Fruit fly (Drosophila melanogaster): ENCODE results near the gene CG13362.
A peak's percentile ranks its signal among the peaks of the same experiment; 100 is the strongest.

Gene CG13362

dm6 chrX:765039-765508, 14.0 kb upstream of the CG13362 start, which contains the start of gene RpL22 (continued):
- TF ChIP-seq CG6163 (GFP tag; IDR thresholded peaks at IDR 0.05) (peak; percentile 89), topi (GFP tag; optimal IDR thresholded peaks at IDR 0.05) (peak; percentile 82), fd85E (GFP tag; optimal IDR thresholded peaks at IDR 0.05) (peak; percentile 50), CG3032 (tag; optimal IDR thresholded peaks at IDR 0.05) (peak; percentile 55), dac (GFP tag; optimal IDR thresholded peaks at IDR 0.05) (peak; percentile 55), CG11902 (GFP tag; optimal IDR thresholded peaks at IDR 0.05) (peak; percentile 50), Smox (GFP tag; optimal IDR thresholded peaks at IDR 0.05) (peak; percentile 72), Blimp-1 (GFP tag; optimal IDR thresholded peaks at IDR 0.05) (peak; percentile 72), pdm3 (GFP tag; optimal IDR thresholded peaks at IDR 0.05) (peak; percentile 67), Sox14 (GFP tag; optimal IDR thresholded peaks at IDR 0.05) (peak; percentile 87), CG9139 (GFP tag; optimal IDR thresholded peaks at IDR 0.05) (peak; percentile 77), svp (GFP tag) (peak; percentile 60), Eip93F (GFP tag; optimal IDR thresholded peaks at IDR 0.05) (no peak), fd59A (GFP tag; optimal IDR thresholded peaks at IDR 0.05) (peak; percentile 18), CG31627 (GFP tag; optimal IDR thresholded peaks at IDR 0.05) (peak; percentile 70), CG11294 (GFP tag; IDR thresholded peaks at IDR 0.05) (no peak), CG6792 (GFP tag; optimal IDR thresholded peaks at IDR 0.05) (peak; percentile 74), vri (GFP tag; optimal IDR thresholded peaks at IDR 0.05) (peak; percentile 71), Lpt (GFP tag; optimal IDR thresholded peaks at IDR 0.05) (peak; percentile 32), CG8319 (GFP tag; optimal IDR thresholded peaks at IDR 0.05) (peak; percentile 42), CG1621 (tag; optimal IDR thresholded peaks at IDR 0.05) (peak; percentile 78), Eip75B (GFP tag; optimal IDR thresholded peaks at IDR 0.05) (peak; percentile 68), Sox15 (GFP tag; optimal IDR thresholded peaks at IDR 0.05) (peak; percentile 21), Met (GFP tag; optimal IDR thresholded peaks at IDR 0.05) (peak; percentile 80), CG16779 (tag; optimal IDR thresholded peaks at IDR 0.05) (peak; percentile 75), salr (GFP tag; optimal IDR thresholded peaks at IDR 0.05) (peak; percentile 8 to 73), CG8632 (GFP tag; optimal IDR thresholded peaks at IDR 0.05) (peak; percentile 43), acj6 (GFP tag; optimal IDR thresholded peaks at IDR 0.05) (peak; percentile 58), CG6276 (GFP tag; optimal IDR thresholded peaks at IDR 0.05) (peak; percentile 26), Hr39 (GFP tag; optimal IDR thresholded peaks at IDR 0.05) (peak; percentile 67), net (GFP tag; optimal IDR thresholded peaks at IDR 0.05) (peak; percentile 82)

dm6 chrX:762047-762446, 10.9 kb upstream of the CG13362 start:
- TF ChIP-seq CG8119 (GFP tag; IDR thresholded peaks at IDR 0.05) (no peak), CG1621 (tag; optimal IDR thresholded peaks at IDR 0.05) (no peak), CG3919 (GFP tag; optimal IDR thresholded peaks at IDR 0.05) (no peak), Eip78C (GFP tag) (no peak), esn (GFP tag; optimal IDR thresholded peaks at IDR 0.05) (no peak), CG6163 (GFP tag; IDR thresholded peaks at IDR 0.05) (no peak), CG3032 (tag; optimal IDR thresholded peaks at IDR 0.05) (no peak), Sox14 (GFP tag; optimal IDR thresholded peaks at IDR 0.05) (no peak), CG11902 (GFP tag; optimal IDR thresholded peaks at IDR 0.05) (no peak), Lpt (GFP tag; optimal IDR thresholded peaks at IDR 0.05) (no peak)

DNA sequence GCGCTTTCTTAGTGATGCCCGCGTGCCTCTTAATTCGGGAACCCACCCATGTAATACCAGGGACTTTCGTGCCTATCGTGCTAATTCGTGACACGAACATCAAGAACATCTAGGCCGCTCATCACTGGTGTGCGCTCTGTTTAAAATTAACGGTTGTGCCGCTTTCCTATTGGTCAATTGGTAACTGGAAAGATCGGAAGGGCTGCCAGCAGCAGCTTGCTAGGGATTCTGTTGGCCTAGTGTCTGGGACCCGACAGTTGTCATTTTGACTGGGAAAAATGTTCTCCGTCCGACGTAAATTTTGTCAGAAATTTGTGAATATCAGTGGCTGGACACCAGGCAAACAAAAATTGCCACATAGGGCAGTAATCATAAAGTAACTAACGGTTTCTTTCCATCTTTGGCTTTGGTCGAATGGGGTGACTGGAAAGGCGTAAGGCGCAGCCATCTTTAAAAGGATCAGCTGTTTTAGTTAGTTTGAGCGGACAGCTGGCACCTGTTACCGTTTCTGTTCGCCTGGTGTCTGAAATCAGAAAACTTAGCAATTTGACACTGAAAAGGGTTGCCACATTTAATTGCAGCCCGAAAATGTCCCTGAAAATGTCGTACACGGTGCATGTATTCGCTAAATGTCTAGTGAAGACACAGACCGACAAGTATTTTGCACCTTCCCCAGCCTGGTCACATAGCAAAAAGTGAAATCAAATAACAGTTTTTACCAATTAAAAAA, 8.0 kb upstream of the CG13362 start, which contains the start of gene CG5273:
Gene CG5273 (plus strand): TSS at position 703 of the 730 bp plus-strand sequence.
- TF ChIP-seq eg (GFP tag; IDR thresholded peaks at IDR 0.05) (0 out of 3 replicates have a peak, but pooled peaks have one; percentile 6), salr (GFP tag; optimal IDR thresholded peaks at IDR 0.05) (no peak), CG6792 (GFP tag; optimal IDR thresholded peaks at IDR 0.05) (no peak), CG6163 (GFP tag; IDR thresholded peaks at IDR 0.05) (no peak), CG11294 (GFP tag; IDR thresholded peaks at IDR 0.05) (no peak), CG4318 (GFP tag; optimal IDR thresholded peaks at IDR 0.05) (no peak), Sox15 (GFP tag; optimal IDR thresholded peaks at IDR 0.05) (no peak), ss (GFP tag; optimal IDR thresholded peaks at IDR 0.05) (peak; percentile 8 to 34), CG9139 (GFP tag; optimal IDR thresholded peaks at IDR 0.05) (no peak), CG6808 (GFP tag; optimal IDR thresholded peaks at IDR 0.05) (peak; percentile 8), Sox102F (GFP tag; optimal IDR thresholded peaks at IDR 0.05) (peak; percentile 28), Eip75B (GFP tag; optimal IDR thresholded peaks at IDR 0.05) (peak; percentile 1), CG34406 (GFP tag; optimal IDR thresholded peaks at IDR 0.05) (no peak), Gug (GFP tag; IDR thresholded peaks at IDR 0.05) (no peak), achi (GFP tag; optimal IDR thresholded peaks at IDR 0.05) (peak; percentile 73), acj6 (GFP tag; optimal IDR thresholded peaks at IDR 0.05) (no peak), spab (GFP tag; optimal IDR thresholded peaks at IDR 0.05) (no peak), CG10669 (GFP tag; optimal IDR thresholded peaks at IDR 0.05) (no peak), Smox (GFP tag; optimal IDR thresholded peaks at IDR 0.05) (peak; percentile 15), Hr4 (GFP tag; optimal IDR thresholded peaks at IDR 0.05) (no peak), fd59A (GFP tag; optimal IDR thresholded peaks at IDR 0.05) (no peak), Met (GFP tag; optimal IDR thresholded peaks at IDR 0.05) (no peak)
